Worm (Caenorhabditis elegans) whole organism, dauer: Measurements from ENCODE around the gene Y75B7AL.2.

Experiments
- unc-62 ChIP-seq: sonication (generic microtip); optimal IDR thresholded peaks from 2 replicates; lab custom pipeline; 2017; ENCODE audit warnings: missing biosample characterization, missing genetic modification reagents, missing genetic modification characterization

The Y75B7AL.2 gene

DNA sequence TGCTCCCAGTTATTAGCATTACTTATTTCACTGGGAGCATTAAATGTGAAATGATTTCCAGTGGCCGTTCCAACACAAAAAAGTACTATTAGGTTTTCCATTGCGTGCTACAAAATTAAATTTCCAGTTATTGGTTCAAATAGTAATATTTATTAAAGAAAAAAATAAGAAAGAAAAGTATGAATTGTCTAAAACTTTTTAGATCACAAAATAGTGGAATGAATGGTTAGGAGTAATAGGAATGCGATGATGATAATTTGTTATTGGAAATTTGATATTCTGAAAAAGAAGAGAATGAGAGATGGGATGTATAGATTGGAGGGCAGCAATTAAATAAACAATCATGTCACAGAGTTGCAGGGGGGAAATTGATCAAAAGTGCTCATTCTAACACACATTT, at the start of gene Y75B7AL.2:
Y75B7AL.2 (minus strand) TSS at position 101 of the 400 bp plus-strand sequence.
- no peak for TF ChIP-seq unc-62 (GFP tag; lab: Kevin White, UChicago)

DNA sequence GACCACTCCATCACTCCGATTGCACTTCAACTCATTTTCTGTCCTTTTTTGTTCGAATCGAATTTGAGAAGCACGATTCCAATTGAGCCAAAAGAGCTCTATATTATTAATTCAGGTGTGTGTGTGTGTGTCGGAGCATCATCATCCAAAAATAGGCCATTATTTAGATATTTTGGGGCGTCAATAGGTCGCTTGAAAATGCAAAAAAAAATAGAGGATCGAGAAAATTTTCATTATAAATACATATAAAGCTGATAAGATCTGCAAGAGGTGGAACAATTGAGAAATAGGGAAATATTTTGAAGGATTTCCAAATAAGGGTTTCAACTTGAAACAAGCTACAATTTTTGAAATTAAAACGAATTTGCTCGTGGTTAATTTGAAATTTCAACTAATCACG, 34.9 kb upstream of the Y75B7AL.2 start, which contains the start of gene Y75B7AR.1:
Y75B7AR.1 (minus strand) TSS at position 101 of the 400 bp plus-strand sequence.
- no peak for TF ChIP-seq unc-62 (GFP tag; lab: Kevin White, UChicago)

ce11 chrV:1390415-1390814, 32.5 kb upstream of the Y75B7AL.2 start:
- TF ChIP-seq unc-62 (GFP tag; lab: Kevin White, UChicago): no peak

- no peak for TF ChIP-seq unc-62 (GFP tag; lab: Kevin White, UChicago)
Measured at ce11 chrV:1389838-1390237, 31.9 kb upstream of the Y75B7AL.2 start.

ce11 chrV:1388247-1388646, 30.3 kb upstream of the Y75B7AL.2 start:
- no peak for TF ChIP-seq unc-62 (GFP tag; lab: Kevin White, UChicago)

DNA sequence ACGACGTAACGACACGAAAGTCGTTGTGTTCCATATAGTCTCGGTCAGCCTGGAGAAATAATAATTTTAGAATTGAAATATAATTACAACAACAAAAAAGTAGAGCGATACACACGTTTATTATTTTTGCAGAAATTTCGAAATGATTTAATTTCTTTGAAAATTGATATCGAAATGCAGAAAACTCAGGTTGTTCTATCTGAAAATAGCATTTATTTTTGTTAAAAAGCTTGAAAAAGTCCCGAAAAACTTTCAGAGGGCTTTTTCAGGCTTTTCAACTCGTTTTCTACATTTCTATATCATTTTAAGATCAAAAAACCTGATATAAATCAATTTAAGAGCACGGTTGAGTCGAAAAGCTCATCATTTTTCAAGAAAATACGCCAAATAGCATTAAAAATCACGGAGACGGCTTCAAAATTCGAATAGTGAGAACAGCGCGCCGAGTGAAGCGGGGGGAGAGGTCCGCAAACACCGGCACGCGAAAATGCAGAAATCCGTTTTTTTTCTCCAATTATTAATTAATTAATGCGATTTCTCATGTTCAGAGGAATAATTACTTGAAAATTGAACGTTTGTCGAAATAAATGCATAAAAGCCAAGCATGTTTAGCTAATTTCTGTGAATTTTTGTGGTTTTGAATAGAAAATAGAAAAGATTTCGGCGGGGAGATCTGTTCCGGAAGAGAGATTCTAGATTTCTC, 25.4 kb upstream of the Y75B7AL.2 start, which contains the start of gene rga-4:
rga-4 (minus strand) TSS at position 51 of the 703 bp plus-strand sequence.
- TF ChIP-seq unc-62 (GFP tag; lab: Kevin White, UChicago): no peak

ce11 chrV:1378010-1378409, 20.1 kb upstream of the Y75B7AL.2 start:
- no peak for TF ChIP-seq unc-62 (GFP tag; lab: Kevin White, UChicago)

DNA sequence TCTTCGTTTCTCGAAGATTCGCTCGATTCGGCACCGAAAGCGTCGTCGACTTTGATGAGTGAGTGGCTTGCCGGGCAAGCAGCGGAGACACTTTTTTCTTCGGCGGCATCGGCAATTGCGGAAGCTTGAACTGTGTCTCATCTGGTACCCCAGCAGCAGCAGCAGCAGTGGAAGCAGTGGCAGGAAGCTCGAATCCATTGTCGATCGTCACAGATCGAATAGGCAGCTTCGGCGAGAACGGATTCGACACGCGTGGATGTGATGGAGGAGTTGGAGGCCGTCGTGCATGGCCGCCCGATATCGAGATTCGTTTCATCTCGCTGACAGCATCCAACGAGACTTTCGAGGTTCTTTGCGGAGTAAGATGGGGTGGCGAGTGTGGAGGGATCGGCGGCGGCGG, 17.1 kb upstream of the Y75B7AL.2 start:
- TF ChIP-seq unc-62 (GFP tag; lab: Kevin White, UChicago): no peak

- TF ChIP-seq unc-62 (GFP tag; lab: Kevin White, UChicago): no peak
Measured at ce11 chrV:1370914-1371313, 13.0 kb upstream of the Y75B7AL.2 start, which contains the start of gene snt-3. Gene snt-3, minus strand, starts transcription at chrV:1371014.

DNA sequence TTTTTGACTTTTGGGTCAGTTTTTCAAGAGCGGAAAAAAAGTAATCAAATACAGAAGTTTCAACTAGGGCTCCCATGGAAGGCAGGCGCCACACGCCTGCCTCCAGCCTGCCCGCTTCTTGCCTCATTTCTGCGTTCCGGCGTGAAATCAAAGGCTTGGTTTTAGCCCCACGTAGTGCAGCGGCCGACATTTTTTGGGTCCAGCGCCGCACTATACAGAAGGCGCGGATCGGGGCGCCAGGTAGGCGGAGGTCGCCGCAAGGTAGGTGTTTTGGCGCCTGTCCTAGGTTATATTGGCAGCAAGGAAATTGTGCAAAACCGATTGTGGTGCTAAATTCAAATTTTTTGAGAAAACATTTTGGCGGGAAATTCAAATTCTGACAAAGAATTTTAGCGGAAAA, 10.2 kb upstream of the Y75B7AL.2 start:
- TF ChIP-seq unc-62 (GFP tag; lab: Kevin White, UChicago): no peak

- no peak for TF ChIP-seq unc-62 (GFP tag; lab: Kevin White, UChicago)
Measured at ce11 chrV:1366082-1366481, 8.1 kb upstream of the Y75B7AL.2 start.

DNA sequence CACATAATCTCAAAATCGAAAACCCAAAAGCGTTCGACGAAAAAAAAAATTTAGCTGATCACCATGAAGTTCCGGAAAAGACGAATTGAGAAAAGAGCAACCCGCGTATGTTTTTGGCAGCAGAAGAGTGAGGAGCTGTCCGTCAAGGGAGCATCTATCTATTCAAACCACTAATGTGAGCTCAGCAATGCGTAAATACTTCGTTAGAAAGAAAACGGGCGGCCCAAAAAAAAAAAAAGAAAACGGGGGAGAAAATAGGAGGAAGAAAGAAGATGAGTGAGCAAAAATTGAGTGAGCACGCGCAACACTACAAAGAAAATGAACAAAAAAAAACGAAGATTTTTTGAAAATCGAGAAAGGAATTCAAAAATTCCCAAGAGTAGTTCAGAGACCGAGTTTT, 6.4 kb upstream of the Y75B7AL.2 start:
- no peak for TF ChIP-seq unc-62 (GFP tag; lab: Kevin White, UChicago)

DNA sequence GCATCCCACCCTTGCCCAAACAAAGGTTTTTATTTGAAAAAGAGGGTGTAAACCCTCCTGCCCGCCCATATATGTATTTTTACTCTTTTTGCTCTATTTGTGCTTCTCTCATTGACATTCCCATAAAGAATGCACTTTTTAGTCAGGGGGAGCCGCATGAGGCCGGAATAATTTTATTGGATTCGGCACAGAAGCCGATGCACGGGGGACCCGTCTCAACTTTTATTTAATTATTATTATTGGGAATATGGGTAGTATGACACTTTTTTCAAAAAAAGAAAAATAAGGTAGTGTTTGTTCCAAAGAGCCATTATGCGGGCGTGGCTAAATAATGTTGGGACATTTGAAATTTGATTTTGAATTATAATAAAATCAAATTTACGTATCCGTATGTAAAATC, 4.1 kb upstream of the Y75B7AL.2 start:
- no peak for TF ChIP-seq unc-62 (GFP tag; lab: Kevin White, UChicago)

DNA sequence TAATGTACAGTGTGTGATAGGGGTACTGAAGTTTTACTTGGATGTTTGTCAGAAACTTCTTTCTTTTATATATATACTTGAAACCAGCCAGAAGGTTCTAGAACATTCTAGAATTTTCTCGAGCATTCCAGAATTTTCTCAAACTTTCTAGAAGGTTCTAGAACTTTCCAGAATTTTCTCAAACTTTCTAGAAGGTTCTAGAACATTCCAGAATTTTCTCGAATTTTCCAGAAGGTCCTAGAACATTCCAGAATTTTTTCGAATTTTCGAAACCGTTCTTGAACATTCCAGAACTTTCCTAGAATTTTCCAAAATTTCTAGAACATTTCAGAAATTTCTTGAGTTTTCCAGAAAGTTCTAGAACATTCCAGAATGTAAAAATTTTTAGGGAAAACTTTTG, 2.7 kb downstream of the Y75B7AL.2 start:
- TF ChIP-seq unc-62 (GFP tag; lab: Kevin White, UChicago): no peak

DNA sequence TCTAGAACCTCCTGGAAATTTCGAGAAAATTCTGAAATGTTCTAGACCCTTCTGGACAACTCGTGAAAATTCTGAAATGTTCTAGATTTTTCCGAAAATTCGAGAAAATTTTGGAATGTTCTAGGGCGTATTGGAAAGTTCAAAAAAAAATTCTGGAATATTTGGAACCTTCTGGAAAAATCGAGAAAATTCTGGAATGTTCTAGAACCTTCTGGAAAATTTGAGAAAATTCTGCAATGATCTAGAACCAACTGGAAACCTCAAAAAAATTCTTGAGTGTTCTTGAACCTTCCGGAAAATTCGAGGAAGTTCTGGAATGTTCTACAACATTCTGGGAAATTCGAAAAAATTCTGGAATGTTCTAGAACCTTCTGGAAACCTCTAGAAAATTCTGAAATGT, 5.6 kb downstream of the Y75B7AL.2 start:
- no peak for TF ChIP-seq unc-62 (GFP tag; lab: Kevin White, UChicago)

- TF ChIP-seq unc-62 (GFP tag; lab: Kevin White, UChicago): no peak
Measured at ce11 chrV:1351826-1352225, 6.1 kb downstream of the Y75B7AL.2 start, which contains the start of gene glb-33. Gene glb-33, plus strand, starts transcription at chrV:1352126.

DNA sequence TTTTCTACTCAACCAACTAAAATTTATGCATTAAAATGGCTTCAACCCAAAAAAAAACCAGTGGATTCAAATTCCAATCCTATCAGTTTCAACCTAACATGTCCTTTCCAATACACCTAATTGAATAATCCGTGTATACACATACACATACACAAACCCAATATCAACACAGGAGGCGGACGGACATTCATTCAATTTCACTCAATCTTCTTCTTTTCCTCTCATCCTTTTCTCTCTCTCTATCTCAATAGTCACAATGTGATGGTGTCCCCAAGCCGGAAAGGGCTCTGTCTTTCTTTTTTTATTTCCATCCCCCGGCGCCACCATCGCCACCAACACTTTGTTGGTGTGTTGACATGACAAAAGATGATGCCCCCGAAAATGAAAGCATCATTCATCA, 8.1 kb downstream of the Y75B7AL.2 start:
- no peak for TF ChIP-seq unc-62 (GFP tag; lab: Kevin White, UChicago)
